Worm (Caenorhabditis elegans): ENCODE data around the gene srz-5.

srz-5 gene

ce11 chrII:3523547-3523946 is 9.0 kb upstream of the srz-5 start (continued):
- TF ChIP-seq lir-3 (tag; optimal IDR thresholded peaks at IDR 0.05; ENCODE audit: poor library complexity) = peak; percentile 76
- peak; percentile 45 for TF ChIP-seq mep-1 (tag; optimal IDR thresholded peaks at IDR 0.05)
- TF ChIP-seq dsc-1 (tag; optimal IDR thresholded peaks at IDR 0.05) = peak; percentile 58
- TF ChIP-seq nhr-90 (tag; optimal IDR thresholded peaks at IDR 0.05; ENCODE audit: poor library complexity) = peak; percentile 40
- peak; percentile 61 for TF ChIP-seq lin-13 (GFP tag; optimal IDR thresholded peaks at IDR 0.05)
- TF ChIP-seq blmp-1 (tag; optimal IDR thresholded peaks at IDR 0.05) = peak; percentile 15
- peak; percentile 81 for TF ChIP-seq isw-1 (GFP tag; IDR thresholded peaks at IDR 0.05)
- TF ChIP-seq F16B12.6 (tag; optimal IDR thresholded peaks at IDR 0.05) = peak; percentile 80
- TF ChIP-seq efl-1 (optimal IDR thresholded peaks at IDR 0.05) = peak; percentile 71 to 79
- TF ChIP-seq efl-1 (GFP tag; optimal IDR thresholded peaks at IDR 0.05 in 1 of 2) = peak; percentile 66 to 97
- peak; percentile 39 for TF ChIP-seq irx-1 (tag; optimal IDR thresholded peaks at IDR 0.05)
- peak; percentile 88 for TF ChIP-seq nhr-71 (tag; optimal IDR thresholded peaks at IDR 0.05)
- peak; percentile 45 for TF ChIP-seq egl-13 (tag; optimal IDR thresholded peaks at IDR 0.05)
- TF ChIP-seq C04F5.9 (tag; optimal IDR thresholded peaks at IDR 0.05) = peak; percentile 68
- peak; percentile 70 for TF ChIP-seq nhr-85 (tag)
- TF ChIP-seq rnt-1 (tag; optimal IDR thresholded peaks at IDR 0.05) = peak; percentile 73
- peak; percentile 60; the same call in 1 of the 2 replicates for TF ChIP-seq mab-9 (GFP tag; IDR thresholded peaks at IDR 0.05)

DNA sequence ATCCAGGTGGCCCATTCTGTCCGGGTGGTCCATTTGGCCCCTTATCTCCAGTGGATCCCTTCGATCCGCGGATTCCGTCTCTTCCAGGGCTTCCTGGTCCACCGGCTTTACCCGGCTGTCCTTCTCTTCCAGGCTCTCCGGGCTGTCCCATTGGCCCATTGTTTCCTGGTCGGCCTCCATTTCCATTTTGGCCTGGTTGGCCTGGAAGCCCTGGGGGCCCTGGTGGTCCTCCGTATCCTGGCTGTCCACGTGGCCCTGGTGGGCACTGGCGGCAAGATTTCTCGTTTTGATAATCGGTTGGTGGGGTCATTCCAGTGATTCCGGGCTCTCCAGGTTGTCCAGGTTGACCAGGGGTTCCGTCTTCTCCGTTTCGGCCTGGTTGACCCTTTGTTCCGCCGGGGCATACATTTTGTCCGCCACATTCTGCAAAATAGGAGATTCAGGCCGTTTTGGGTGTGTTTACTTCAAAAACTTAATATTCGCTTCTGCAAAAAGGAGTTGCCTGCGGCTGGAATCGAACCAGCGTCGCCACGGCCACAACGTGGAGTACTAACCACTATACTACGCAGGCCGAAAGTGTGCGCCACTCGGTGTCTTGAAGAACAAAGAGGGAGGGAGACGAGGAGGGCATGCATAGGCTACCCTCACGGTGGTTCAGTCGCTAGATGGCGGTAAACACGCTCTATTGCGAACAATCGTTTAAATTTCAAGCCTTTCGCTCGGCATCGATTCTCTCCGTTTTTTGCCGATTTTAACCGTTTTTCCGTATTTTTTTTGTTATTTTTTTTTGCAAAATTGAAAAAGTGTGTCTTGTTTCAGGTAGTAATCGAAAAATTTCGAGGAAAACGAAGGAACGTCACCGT is 6.7 kb upstream of the srz-5 start, which contains the start of gene W09G10.9:
TSS of gene W09G10.9 (plus strand) at position 813 of the 863 bp plus-strand sequence.
- TF ChIP-seq snu-23 (GFP tag; optimal IDR thresholded peaks at IDR 0.05) = peak; percentile 83
- peak; percentile 14 for TF ChIP-seq fkh-10 (GFP tag; optimal IDR thresholded peaks at IDR 0.05)
- no peak for TF ChIP-seq nhr-12 (tag; optimal IDR thresholded peaks at IDR 0.05)
- TF ChIP-seq jun-1 (tag; optimal IDR thresholded peaks at IDR 0.05) = peak; percentile 30
- no peak for TF ChIP-seq ceh-63 (GFP tag; optimal IDR thresholded peaks at IDR 0.05)
- TF ChIP-seq dsc-1 (tag; optimal IDR thresholded peaks at IDR 0.05) = peak; percentile 77
- TF ChIP-seq zip-4 (GFP tag; optimal IDR thresholded peaks at IDR 0.05) = peak; percentile 27
- TF ChIP-seq C16A3.4 (tag; optimal IDR thresholded peaks at IDR 0.05) = peak; percentile 41
- TF ChIP-seq egl-13 (tag; optimal IDR thresholded peaks at IDR 0.05) = peak; percentile 54
- peak; percentile 78 for TF ChIP-seq nhr-20 (tag; optimal IDR thresholded peaks at IDR 0.05)
- peak; percentile 46 to 63 (median 62) for TF ChIP-seq ceh-82 (tag; optimal IDR thresholded peaks at IDR 0.05)
- peak; percentile 75 for TF ChIP-seq mab-9 (GFP tag; IDR thresholded peaks at IDR 0.05)
- TF ChIP-seq lin-13 (GFP tag; optimal IDR thresholded peaks at IDR 0.05) = peak; percentile 32
- no peak for TF ChIP-seq nhr-237 (tag; optimal IDR thresholded peaks at IDR 0.05)
- TF ChIP-seq dpl-1 (GFP tag; optimal IDR thresholded peaks at IDR 0.05) = peak; percentile 8 to 47 (median 43)
- peak; percentile 40 for TF ChIP-seq irx-1 (tag; optimal IDR thresholded peaks at IDR 0.05)
- no peak for TF ChIP-seq alr-1 (tag; optimal IDR thresholded peaks at IDR 0.05; ENCODE audit: borderline replicate concordance)
- no peak for TF ChIP-seq sox-4 (tag; optimal IDR thresholded peaks at IDR 0.05)
- TF ChIP-seq nhr-19 (GFP tag; conservative IDR thresholded peaks at IDR 0.05) = peak; percentile 88
- TF ChIP-seq fkh-4 (tag; optimal IDR thresholded peaks at IDR 0.05; ENCODE audit: borderline replicate concordance) = no peak
- no peak for TF ChIP-seq ets-5 (GFP tag; IDR thresholded peaks at IDR 0.05)
- no peak for TF ChIP-seq blmp-1 (tag; optimal IDR thresholded peaks at IDR 0.05)
- TF ChIP-seq vab-15 (tag; optimal IDR thresholded peaks at IDR 0.05) = no peak
- no peak for TF ChIP-seq pqm-1 (tag; optimal IDR thresholded peaks at IDR 0.05)
- peak; percentile 60 for TF ChIP-seq nhr-90 (tag; optimal IDR thresholded peaks at IDR 0.05; ENCODE audit: poor library complexity)
- no peak for TF ChIP-seq ces-1 (GFP tag; optimal IDR thresholded peaks at IDR 0.05)
- TF ChIP-seq swsn-7 (tag; optimal IDR thresholded peaks at IDR 0.05) = peak; percentile 71
- TF ChIP-seq elt-2 (tag; optimal IDR thresholded peaks at IDR 0.05) = peak; percentile 23
- peak; percentile 23 for TF ChIP-seq mep-1 (tag; optimal IDR thresholded peaks at IDR 0.05)
- peak; percentile 76 for TF ChIP-seq isw-1 (GFP tag; IDR thresholded peaks at IDR 0.05)
- peak; percentile 63 for TF ChIP-seq nhr-85 (tag)
- TF ChIP-seq nhr-71 (tag; optimal IDR thresholded peaks at IDR 0.05) = peak; percentile 80
- TF ChIP-seq hlh-4 (tag; optimal IDR thresholded peaks at IDR 0.05) = no peak
- TF ChIP-seq mef-2 (tag; optimal IDR thresholded peaks at IDR 0.05) = no peak
- peak; percentile 22 to 69 for TF ChIP-seq lin-35 (GFP tag; optimal IDR thresholded peaks at IDR 0.05)
- TF ChIP-seq ceh-88 (GFP tag; IDR thresholded peaks at IDR 0.05) = peak; percentile 73
- peak; percentile 79 for TF ChIP-seq rnt-1 (tag; optimal IDR thresholded peaks at IDR 0.05)
- peak in 1 of 2 experiments; percentile 61 for TF ChIP-seq mdl-1 (tag; optimal IDR thresholded peaks at IDR 0.05)
- TF ChIP-seq skn-1 (tag; optimal IDR thresholded peaks at IDR 0.05) = peak; percentile 41
- TF ChIP-seq snpc-4 (tag; optimal IDR thresholded peaks at IDR 0.05) = peak; percentile 27
- peak in 2 of 6 experiments; percentile 4 to 19 for TF ChIP-seq elt-3 (tag; optimal IDR thresholded peaks at IDR 0.05)
- peak; percentile 84 for TF ChIP-seq nhr-47 (tag; optimal IDR thresholded peaks at IDR 0.05)
